Fruit fly (Drosophila melanogaster) whole organism, prepupa: ENCODE measurements around the gene CG7857.
A peak's percentile ranks its signal among the peaks of the same experiment; 100 is the strongest.

Experiments
- CG3919 ChIP-seq: fragments of 200-800 bp; sonication (Bioruptor generic); optimal IDR thresholded peaks from 3 replicates; lab custom pipeline; 2016; ENCODE audit warnings: missing biosample characterization, missing genetic modification characterization
- CG6163 ChIP-seq: fragments of 200-800 bp; sonication (Bioruptor generic); IDR thresholded peaks from 3 replicates; pipeline ENCODE4 v1.3.6; 2022; ENCODE audit warnings: missing biosample characterization, missing genetic modification characterization
- cyc ChIP-seq: fragments of 200-800 bp; sonication (Bioruptor generic); optimal IDR thresholded peaks from 3 replicates; lab custom pipeline; 2016; ENCODE audit warnings: missing biosample characterization, missing genetic modification characterization
- ss ChIP-seq, 2 experiments: fragments of 200-800 bp; sonication (Bioruptor generic); optimal IDR thresholded peaks; 2 replicates in 1 of 2; 3 replicates in 1 of 2; lab custom pipeline; 2017 to 2018; ENCODE audit warnings: mild to moderate bottlenecking in 2 of 2, missing biosample characterization in 2 of 2, missing genetic modification characterization in 2 of 2, moderate library complexity in 1 of 2

DNA sequence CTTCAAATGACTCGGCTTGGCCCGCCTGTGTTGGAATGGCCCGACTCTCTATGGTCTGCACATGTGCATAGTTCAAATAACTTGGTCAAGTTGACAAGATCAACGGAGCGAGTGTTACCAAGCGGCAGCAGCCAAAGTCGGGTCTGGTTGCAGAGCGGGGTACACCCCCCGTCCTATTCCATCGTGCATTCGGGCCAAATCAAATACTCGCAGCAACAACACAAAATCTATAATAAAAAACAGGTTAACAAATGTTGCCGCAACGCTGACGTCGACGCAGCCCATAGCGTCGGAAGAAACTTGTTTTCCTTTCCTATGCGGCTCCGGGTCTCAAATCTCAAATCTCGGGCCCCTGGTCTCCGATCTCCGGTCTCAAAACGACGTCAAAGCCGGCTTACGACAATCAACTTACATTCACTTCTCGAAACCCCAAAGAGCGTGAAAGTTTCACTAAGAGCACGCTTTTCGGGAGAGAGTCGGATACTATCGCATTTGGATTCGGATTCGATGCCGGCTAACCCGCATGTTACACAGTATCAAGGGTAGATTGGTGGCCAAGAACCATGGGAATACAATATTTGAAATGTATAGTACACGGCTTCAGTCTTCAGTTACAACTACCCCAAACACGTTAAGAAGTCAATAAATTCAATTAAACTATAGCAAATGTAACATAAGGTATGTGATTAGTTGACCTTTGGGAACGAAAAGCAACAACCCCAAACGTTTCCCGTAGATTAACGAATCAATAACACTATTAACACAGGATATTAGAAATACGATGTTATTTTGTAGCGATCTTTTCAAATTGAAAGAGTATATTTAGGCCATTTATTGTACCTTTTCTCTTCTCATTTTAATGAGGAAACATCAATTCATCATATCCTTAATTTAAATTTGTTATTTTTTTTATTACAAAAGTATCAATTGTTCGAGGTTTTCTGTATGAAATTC is 29.9 kb upstream of the CG7857 start:
- TF ChIP-seq CG3919 (GFP tag; lab: Kevin White, UChicago) (peak; percentile 67), ss (GFP tag; optimal IDR thresholded peaks at IDR 0.05; lab: Kevin White, UChicago) (peak; percentile 57 to 75), cyc (GFP tag; lab: Kevin White, UChicago) (peak; percentile 77), CG6163 (GFP tag; lab: Robert Waterston, UW) (peak; percentile 8; the same call in 1 of the 3 replicates)
